Worm (Caenorhabditis elegans): ENCODE measurements around the gene F23H11.4.

ce11 chrIII:856260-856659 lies 51.1 kb downstream of the F23H11.4 start, which contains the start of gene K02F3.12:
- TF ChIP-seq madf-2 (tag; optimal IDR thresholded peaks at IDR 0.05): no peak
- TF ChIP-seq gmeb-2 (tag; optimal IDR thresholded peaks at IDR 0.05): no peak
- TF ChIP-seq ama-1 (optimal IDR thresholded peaks at IDR 0.05): no peak
- TF ChIP-seq Y22D7AL.16 (tag; optimal IDR thresholded peaks at IDR 0.05): no peak
- TF ChIP-seq ceh-9 (tag; optimal IDR thresholded peaks at IDR 0.05): no peak
- TF ChIP-seq pag-3 (tag; optimal IDR thresholded peaks at IDR 0.05; ENCODE audit: borderline replicate concordance): no peak
- no peak for TF ChIP-seq nhr-232 (tag; optimal IDR thresholded peaks at IDR 0.05)
- TF ChIP-seq zip-5 (tag; optimal IDR thresholded peaks at IDR 0.05): no peak
- no peak for TF ChIP-seq ceh-18 (tag; optimal IDR thresholded peaks at IDR 0.05)
- TF ChIP-seq nhr-11 (tag; optimal IDR thresholded peaks at IDR 0.05): no peak
- TF ChIP-seq pqm-1 (tag; optimal IDR thresholded peaks at IDR 0.05): no peak
- TF ChIP-seq fkh-6 (tag; optimal IDR thresholded peaks at IDR 0.05): no peak
- TF ChIP-seq lin-11 (tag; optimal IDR thresholded peaks at IDR 0.05): no peak

All from whole organism, late embryonic.